Worm (Caenorhabditis elegans) whole organism, midembryonic: ENCODE results near the gene K12H6.12.
"Not testable (repeated sequence)": the region's sequence is repeated elsewhere in the genome, so short reads cannot be mapped to it uniquely, and the experiment has no call there.

Experiments
- T22C8.4 ChIP-seq: fragments of 200-800 bp; sonication (Bioruptor generic); IDR thresholded peaks from 2 replicates; pipeline ENCODE4 v1.3.6; 2022; ENCODE audit warnings: missing genetic modification characterization, missing compliant biosample characterization
- cog-1 ChIP-seq: sonication (generic microtip); optimal IDR thresholded peaks from 2 replicates; lab custom pipeline; 2016; ENCODE audit warnings: missing genetic modification characterization, missing compliant biosample characterization
- flt-1 ChIP-seq: fragments of 200-800 bp; sonication (Bioruptor generic); IDR thresholded peaks from 2 replicates; pipeline ENCODE4 v1.3.6; 2022; ENCODE audit warnings: missing genetic modification characterization, missing compliant biosample characterization
- klf-2 ChIP-seq: fragments of 200-800 bp; sonication (Bioruptor generic); conservative IDR thresholded peaks from 2 replicates; pipeline ENCODE4 v1.3.6; 2022; ENCODE audit warnings: missing genetic modification reagents, missing genetic modification characterization, missing compliant biosample characterization
- med-1 ChIP-seq: sonication (generic microtip); optimal IDR thresholded peaks from 2 replicates; lab custom pipeline; 2017; ENCODE audit warnings: missing genetic modification characterization, mild to moderate bottlenecking, missing compliant biosample characterization, antibody characterized with exemption, missing genetic modification reagents; ENCODE audit not compliant: insufficient read depth
- ref-1 ChIP-seq: fragments of 200-800 bp; sonication (Bioruptor generic); conservative IDR thresholded peaks from 2 replicates; pipeline ENCODE4 v1.3.6; 2022; ENCODE audit warnings: missing genetic modification reagents, missing genetic modification characterization, missing compliant biosample characterization
- tab-1 ChIP-seq: fragments of 200-800 bp; sonication (Bioruptor generic); IDR thresholded peaks from 2 replicates; pipeline ENCODE4 v1.3.6; 2022; ENCODE audit warnings: missing genetic modification characterization, missing compliant biosample characterization
- ztf-23 ChIP-seq: fragments of 200-800 bp; sonication (Bioruptor generic); IDR thresholded peaks from 2 replicates; pipeline ENCODE4 v1.3.6; 2022; ENCODE audit warnings: missing genetic modification reagents, missing genetic modification characterization, missing compliant biosample characterization
- ztf-29 ChIP-seq: fragments of 200-800 bp; sonication (Bioruptor generic); IDR thresholded peaks from 2 replicates; pipeline ENCODE4 v1.3.6; 2022; ENCODE audit warnings: missing genetic modification reagents, missing genetic modification characterization, missing compliant biosample characterization

Gene K12H6.12

DNA sequence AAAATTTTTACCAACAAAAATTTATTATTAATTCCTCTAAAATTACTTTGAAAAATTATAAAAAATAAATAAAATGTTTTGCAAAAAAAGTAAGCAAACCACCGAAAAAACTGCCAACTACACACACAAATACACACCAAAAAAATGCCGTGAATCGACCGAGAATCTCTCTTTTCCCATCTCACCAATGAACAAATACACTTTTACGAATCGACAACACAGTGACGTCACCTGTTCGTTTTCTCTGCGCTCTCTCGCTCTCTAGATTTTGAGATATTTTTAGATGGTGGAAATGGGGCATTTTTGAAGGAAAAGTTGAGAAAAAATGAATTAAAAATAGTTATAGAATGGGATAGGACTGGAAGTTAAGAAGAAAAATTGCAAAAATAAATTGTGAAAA is 24.1 kb downstream of the K12H6.12 start:
- TF ChIP-seq flt-1 (GFP tag; lab: Robert Waterston, UW), result no peak
- TF ChIP-seq ztf-23 (GFP tag; lab: Robert Waterston, UW), result no peak
- TF ChIP-seq med-1, result no peak
- no peak for TF ChIP-seq ref-1
- no peak for TF ChIP-seq cog-1 (tag; lab: Kevin White, UChicago)
- no peak for TF ChIP-seq ztf-29
- no peak for TF ChIP-seq T22C8.4

DNA sequence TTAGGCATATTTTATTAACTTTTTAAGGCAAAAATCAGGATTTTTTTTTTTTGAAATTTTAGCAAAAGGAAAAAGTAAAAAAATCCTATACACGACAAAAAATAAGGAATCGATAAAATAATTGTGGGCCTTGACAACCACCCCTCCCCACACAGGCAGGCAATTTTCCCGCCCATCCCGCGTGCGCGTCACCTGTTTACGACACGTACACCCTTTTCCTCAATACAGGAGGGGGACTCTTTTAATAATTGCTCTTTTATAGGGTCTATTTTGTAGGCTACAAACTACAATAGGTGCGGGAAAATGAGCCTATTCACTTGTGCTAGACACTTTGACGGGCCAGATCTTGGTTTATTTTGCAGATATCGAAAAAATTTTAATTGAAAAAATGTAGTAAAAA is 24.6 kb downstream of the K12H6.12 start:
- no peak for TF ChIP-seq ztf-29
- TF ChIP-seq med-1, result no peak
- TF ChIP-seq tab-1 (GFP tag; lab: Robert Waterston, UW), result no peak
- TF ChIP-seq klf-2 (GFP tag; lab: Robert Waterston, UW), result no peak
- TF ChIP-seq flt-1 (GFP tag; lab: Robert Waterston, UW), result no peak

DNA sequence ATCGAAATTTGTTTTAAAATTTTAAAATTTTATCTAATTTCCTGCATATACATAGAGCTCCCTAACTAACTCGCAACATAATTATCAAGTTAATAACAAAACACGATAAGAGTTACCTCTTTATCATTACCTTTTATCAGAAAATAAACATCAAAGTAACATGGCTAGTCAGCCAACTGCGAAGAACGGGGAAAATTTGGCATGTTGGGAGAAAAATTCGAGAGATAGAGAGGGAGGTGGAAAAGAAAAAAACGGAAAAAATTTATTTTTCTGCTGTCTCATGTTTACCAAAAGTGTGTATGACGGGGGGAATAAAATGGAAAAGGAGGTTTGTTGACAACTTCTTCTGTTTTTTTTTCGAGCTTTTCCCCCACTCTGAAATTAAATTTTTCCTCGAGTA is 26.1 kb downstream of the K12H6.12 start:
- TF ChIP-seq klf-2 (GFP tag; lab: Robert Waterston, UW) (no peak), T22C8.4 (no peak), ztf-29 (no peak), med-1 (no peak), tab-1 (GFP tag; lab: Robert Waterston, UW) (no peak)

DNA sequence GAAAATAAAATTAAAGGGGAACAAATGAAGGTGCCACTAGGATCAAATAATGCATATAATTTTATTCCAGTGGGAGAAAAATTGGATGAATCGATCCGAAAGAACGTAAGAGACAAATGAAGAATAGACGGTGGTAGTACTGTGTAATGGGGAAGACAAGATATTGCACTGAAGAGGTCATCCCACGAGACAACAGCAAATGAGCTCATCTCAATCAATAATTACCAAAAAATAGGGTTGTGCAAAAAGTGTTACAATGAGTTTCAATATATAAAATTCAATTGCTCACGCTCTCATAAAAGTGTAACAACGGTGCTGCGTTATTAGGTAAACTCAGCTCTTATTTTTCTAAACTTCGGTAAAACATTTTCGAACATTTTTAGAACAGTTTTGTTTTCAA is 28.9 kb downstream of the K12H6.12 start, which contains the start of gene K12H6.7:
Gene K12H6.7 (minus strand): TSS at position 101 of the 400 bp plus-strand sequence.
- TF ChIP-seq ztf-29, result no peak
- TF ChIP-seq tab-1 (GFP tag; lab: Robert Waterston, UW), result no peak
- TF ChIP-seq med-1, result no peak
- no peak for TF ChIP-seq flt-1 (GFP tag; lab: Robert Waterston, UW)
- TF ChIP-seq ztf-23 (GFP tag; lab: Robert Waterston, UW), result no peak
- no peak for TF ChIP-seq cog-1 (tag; lab: Kevin White, UChicago)
- no peak for TF ChIP-seq ref-1
- TF ChIP-seq T22C8.4, result no peak
- TF ChIP-seq klf-2 (GFP tag; lab: Robert Waterston, UW), result no peak

DNA sequence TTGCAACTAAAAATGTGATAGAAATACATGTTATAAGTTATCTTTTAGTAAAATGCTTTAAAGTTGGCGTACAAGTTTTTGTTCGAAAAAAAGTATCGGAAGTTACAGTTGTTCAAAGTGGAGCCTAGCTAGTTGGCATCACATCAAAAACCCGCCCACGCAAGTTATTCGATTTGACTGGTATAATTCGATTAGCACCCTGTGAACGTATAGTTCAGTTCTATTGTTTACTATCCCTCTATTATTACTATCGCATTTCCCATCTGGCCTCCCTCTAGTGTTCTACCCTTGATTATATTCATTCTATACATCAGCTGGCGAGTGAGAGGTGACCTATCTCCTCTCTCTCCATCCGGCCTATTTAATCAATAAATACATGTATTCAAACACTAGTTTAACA is 31.0 kb downstream of the K12H6.12 start, which contains the start of gene Y110A2AL.4:
Gene Y110A2AL.4 (plus strand): TSS at position 301 of the 400 bp plus-strand sequence.
- not testable (repeated sequence) for TF ChIP-seq klf-2 (GFP tag; lab: Robert Waterston, UW); cog-1 (tag; lab: Kevin White, UChicago); T22C8.4

- TF ChIP-seq T22C8.4, result no peak
- no peak for TF ChIP-seq ztf-29
- no peak for TF ChIP-seq ztf-23 (GFP tag; lab: Robert Waterston, UW)
- no peak for TF ChIP-seq flt-1 (GFP tag; lab: Robert Waterston, UW)
- no peak for TF ChIP-seq ref-1
These were observed 33.6 kb downstream of the K12H6.12 start, which contains the start of gene Y110A2AL.6 for ce11 chrII:2841529-2841928. TSS of gene Y110A2AL.6 (minus strand) at chrII:2841629.

- TF ChIP-seq klf-2 (GFP tag; lab: Robert Waterston, UW), result no peak
- no peak for TF ChIP-seq T22C8.4
- no peak for TF ChIP-seq cog-1 (tag; lab: Kevin White, UChicago)
- no peak for TF ChIP-seq tab-1 (GFP tag; lab: Robert Waterston, UW)
- TF ChIP-seq flt-1 (GFP tag; lab: Robert Waterston, UW), result no peak
- no peak for TF ChIP-seq ref-1
- no peak for TF ChIP-seq ztf-23 (GFP tag; lab: Robert Waterston, UW)
- no peak for TF ChIP-seq ztf-29
- no peak for TF ChIP-seq med-1
These were observed 35.1 kb downstream of the K12H6.12 start, which contains the start of gene Y110A2AL.7 for ce11 chrII:2843088-2843487. TSS of gene Y110A2AL.7 (minus strand) at chrII:2843188.

- TF ChIP-seq tab-1 (GFP tag; lab: Robert Waterston, UW) (0 out of 2 replicates have a peak, but pooled peaks have one; percentile 13), T22C8.4 (no peak), ref-1 (no peak), med-1 (no peak), flt-1 (GFP tag; lab: Robert Waterston, UW) (no peak), cog-1 (tag; lab: Kevin White, UChicago) (no peak), ztf-29 (no peak)
These were observed 37.7 kb downstream of the K12H6.12 start for ce11 chrII:2845674-2846073.

DNA sequence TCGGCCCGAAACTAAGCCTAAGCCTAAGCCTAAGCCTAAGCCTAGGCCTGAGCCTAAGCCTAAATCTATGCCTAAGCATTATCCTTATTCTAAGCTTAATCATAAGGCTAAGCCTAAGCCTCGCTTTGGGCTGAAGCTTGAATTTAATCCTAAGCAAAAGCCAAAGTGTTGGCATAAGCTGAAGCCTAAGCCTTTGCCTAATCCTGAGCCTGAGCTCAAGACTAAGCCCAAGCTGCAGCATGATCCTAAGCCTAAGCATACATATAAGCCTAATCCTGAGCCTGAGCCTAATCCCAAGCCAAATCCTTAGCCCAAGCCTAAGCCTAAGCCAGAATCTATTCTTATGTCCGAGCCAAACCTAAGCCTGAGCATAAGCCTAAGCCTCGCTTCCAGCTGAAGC is 38.6 kb downstream of the K12H6.12 start:
- TF ChIP-seq ztf-29 (no peak), tab-1 (GFP tag; lab: Robert Waterston, UW) (no peak), ref-1 (no peak), klf-2 (GFP tag; lab: Robert Waterston, UW) (no peak), med-1 (no peak), cog-1 (tag; lab: Kevin White, UChicago) (no peak), ztf-23 (GFP tag; lab: Robert Waterston, UW) (no peak), flt-1 (GFP tag; lab: Robert Waterston, UW) (no peak), T22C8.4 (no peak)

DNA sequence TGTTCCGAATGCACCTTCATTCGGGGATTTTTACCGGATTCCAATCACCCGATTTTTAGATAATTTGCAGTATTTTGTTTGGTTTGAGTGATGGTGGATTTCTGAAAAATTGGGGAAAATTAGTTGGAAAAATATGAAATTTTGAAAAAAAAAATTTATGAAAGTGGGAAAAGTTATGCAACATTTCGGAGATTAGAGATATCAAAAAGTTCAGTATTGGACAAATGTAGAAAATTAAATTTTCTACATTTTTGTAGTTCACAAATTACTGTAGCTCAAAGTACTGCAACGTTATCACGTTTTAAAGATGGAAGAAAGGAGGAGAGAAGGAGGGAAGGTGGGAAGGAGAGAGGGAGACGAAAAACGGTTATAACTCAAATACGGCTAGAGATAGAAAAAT is 44.5 kb downstream of the K12H6.12 start, which contains the start of gene ptc-3:
Gene ptc-3 (minus strand): TSS at position 101 of the 400 bp plus-strand sequence.
- TF ChIP-seq tab-1 (GFP tag; lab: Robert Waterston, UW) (no peak), klf-2 (GFP tag; lab: Robert Waterston, UW) (no peak), med-1 (no peak), ref-1 (no peak), ztf-29 (no peak), ztf-23 (GFP tag; lab: Robert Waterston, UW) (no peak), cog-1 (tag; lab: Kevin White, UChicago) (no peak)

DNA sequence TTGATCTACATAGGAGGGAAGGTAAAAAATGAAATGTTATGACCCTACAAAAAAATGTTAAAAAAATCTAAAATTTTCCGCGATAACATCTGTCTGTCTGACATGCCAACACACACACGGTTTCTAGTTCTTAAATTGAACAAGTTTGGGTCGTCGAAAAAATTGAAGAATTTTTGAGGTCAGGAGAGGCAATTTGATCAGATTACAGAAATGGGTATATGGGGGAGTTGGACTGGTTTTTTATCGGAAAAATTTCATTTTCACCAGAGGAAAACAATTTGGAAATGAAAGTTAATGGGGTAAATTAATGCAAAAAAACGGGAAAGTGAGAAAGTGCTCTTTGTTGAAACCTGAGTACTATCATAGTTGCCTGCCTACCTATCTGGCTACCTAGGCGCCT is 45.8 kb downstream of the K12H6.12 start:
- TF ChIP-seq ref-1 (no peak), cog-1 (tag; lab: Kevin White, UChicago) (no peak), flt-1 (GFP tag; lab: Robert Waterston, UW) (no peak), T22C8.4 (no peak), med-1 (no peak), ztf-29 (no peak), tab-1 (GFP tag; lab: Robert Waterston, UW) (no peak), ztf-23 (GFP tag; lab: Robert Waterston, UW) (no peak), klf-2 (GFP tag; lab: Robert Waterston, UW) (no peak)
